Fruit fly (Drosophila melanogaster): ENCODE data around the gene ssp7.
A peak's percentile ranks its signal among the peaks of the same experiment; 100 is the strongest.

The ssp7 gene

dm6 chrX:11108845-11109450, 31.1 kb downstream of the ssp7 start:
- no peak for TF ChIP-seq CG10631 (GFP tag; optimal IDR thresholded peaks at IDR 0.05)
- TF ChIP-seq CG8119 (GFP tag; IDR thresholded peaks at IDR 0.05), result peak; percentile 52; the same call in 2 of the 3 replicates
- TF ChIP-seq CG11902 (GFP tag; optimal IDR thresholded peaks at IDR 0.05), result no peak
- TF ChIP-seq topi (GFP tag; optimal IDR thresholded peaks at IDR 0.05), result no peak
- no peak for TF ChIP-seq CG7368 (GFP tag; optimal IDR thresholded peaks at IDR 0.05)
- no peak for TF ChIP-seq Eip78C (GFP tag)
- no peak for TF ChIP-seq CG4318 (GFP tag; optimal IDR thresholded peaks at IDR 0.05)
- no peak for TF ChIP-seq CG9139 (GFP tag; optimal IDR thresholded peaks at IDR 0.05)
- no peak for TF ChIP-seq cyc (GFP tag; optimal IDR thresholded peaks at IDR 0.05)
- peak; percentile 87 for TF ChIP-seq vri (GFP tag; optimal IDR thresholded peaks at IDR 0.05)
- TF ChIP-seq CG6792 (GFP tag; optimal IDR thresholded peaks at IDR 0.05), result no peak
- peak; percentile 75 for TF ChIP-seq eg (GFP tag; IDR thresholded peaks at IDR 0.05)
- peak; percentile 23; the same call in 1 of the 3 replicates for TF ChIP-seq CG6163 (GFP tag; IDR thresholded peaks at IDR 0.05)
- TF ChIP-seq CG31627 (GFP tag; optimal IDR thresholded peaks at IDR 0.05), result no peak
- TF ChIP-seq CG6276 (GFP tag; optimal IDR thresholded peaks at IDR 0.05), result no peak
- peak; percentile 22 for TF ChIP-seq CG3032 (tag; optimal IDR thresholded peaks at IDR 0.05)
- no peak for TF ChIP-seq net (GFP tag; optimal IDR thresholded peaks at IDR 0.05)
- TF ChIP-seq Hr4 (GFP tag; optimal IDR thresholded peaks at IDR 0.05), result no peak
- TF ChIP-seq Hr39 (GFP tag; optimal IDR thresholded peaks at IDR 0.05), result no peak
- peak; percentile 54 for TF ChIP-seq CG15336 (GFP tag; IDR thresholded peaks at IDR 0.05)
- no peak for TF ChIP-seq fkh (GFP tag; optimal IDR thresholded peaks at IDR 0.05)
- 0 out of 2 replicates have a peak, but pooled peaks have one; percentile 18 for TF ChIP-seq Gug (GFP tag; IDR thresholded peaks at IDR 0.05)

dm6 chrX:11108148-11108844, 31.8 kb downstream of the ssp7 start, which contains the start of gene Hsp60A:
Gene Hsp60A (plus strand): TSS chrX:11108482.
- TF ChIP-seq svp (GFP tag) (peak; percentile 84), eg (GFP tag; IDR thresholded peaks at IDR 0.05) (peak; percentile 53; the same call in 2 of the 3 replicates), CG8632 (GFP tag; optimal IDR thresholded peaks at IDR 0.05) (peak; percentile 2), CG1621 (tag; optimal IDR thresholded peaks at IDR 0.05) (no peak), CG4318 (GFP tag; optimal IDR thresholded peaks at IDR 0.05) (peak; percentile 20), CG6808 (GFP tag; optimal IDR thresholded peaks at IDR 0.05) (no peak), CG15336 (GFP tag; IDR thresholded peaks at IDR 0.05) (no peak), Sox14 (GFP tag; optimal IDR thresholded peaks at IDR 0.05) (peak; percentile 26), CG8319 (GFP tag; optimal IDR thresholded peaks at IDR 0.05) (no peak), CG9139 (GFP tag; optimal IDR thresholded peaks at IDR 0.05) (no peak), Met (GFP tag; optimal IDR thresholded peaks at IDR 0.05) (peak; percentile 54), topi (GFP tag; optimal IDR thresholded peaks at IDR 0.05) (peak; percentile 35), achi (GFP tag; optimal IDR thresholded peaks at IDR 0.05) (peak; percentile 52), CG6163 (GFP tag; IDR thresholded peaks at IDR 0.05) (0 out of 3 replicates have a peak, but pooled peaks have one; percentile 27), CG6854 (GFP tag; optimal IDR thresholded peaks at IDR 0.05) (peak; percentile 34), net (GFP tag; optimal IDR thresholded peaks at IDR 0.05) (no peak), salr (GFP tag; optimal IDR thresholded peaks at IDR 0.05) (peak in 1 of 2 experiments; percentile 31), fd59A (GFP tag; optimal IDR thresholded peaks at IDR 0.05) (no peak), CG32006 (GFP tag; optimal IDR thresholded peaks at IDR 0.05) (peak; percentile 30), CG16779 (tag; optimal IDR thresholded peaks at IDR 0.05) (no peak), CG10631 (GFP tag; optimal IDR thresholded peaks at IDR 0.05) (peak; percentile 42), Hr39 (GFP tag; optimal IDR thresholded peaks at IDR 0.05) (peak; percentile 35), Eip78C (GFP tag) (peak; percentile 78), Ets21C (GFP tag; optimal IDR thresholded peaks at IDR 0.05) (peak; percentile 45), Sox102F (GFP tag; optimal IDR thresholded peaks at IDR 0.05) (no peak), acj6 (GFP tag; optimal IDR thresholded peaks at IDR 0.05) (peak; percentile 58), CG11762 (GFP tag; optimal IDR thresholded peaks at IDR 0.05; ENCODE audit: insufficient read depth) (no peak), CG10669 (GFP tag; optimal IDR thresholded peaks at IDR 0.05) (peak; percentile 16), Eip93F (GFP tag; optimal IDR thresholded peaks at IDR 0.05) (peak; percentile 48), pdm3 (GFP tag; optimal IDR thresholded peaks at IDR 0.05) (peak; percentile 64), CG31627 (GFP tag; optimal IDR thresholded peaks at IDR 0.05) (peak; percentile 48), Gug (GFP tag; IDR thresholded peaks at IDR 0.05) (0 out of 2 replicates have a peak, but pooled peaks have one; percentile 15), CG3919 (GFP tag; optimal IDR thresholded peaks at IDR 0.05) (peak; percentile 46), Sox15 (GFP tag; optimal IDR thresholded peaks at IDR 0.05) (peak; percentile 14), vri (GFP tag; optimal IDR thresholded peaks at IDR 0.05) (peak; percentile 97), dac (GFP tag; optimal IDR thresholded peaks at IDR 0.05) (no peak), spab (GFP tag; optimal IDR thresholded peaks at IDR 0.05) (no peak)
